Fruit fly (Drosophila melanogaster) whole organism: ENCODE measurements around the gene gfzf.

ENCODE experiments used
- CG8478 ChIP-seq: fragments of >200 bp; optimal IDR thresholded peaks from 2 replicates; lab custom pipeline; 2018; ENCODE audit warnings: inconsistent platforms
- Dll ChIP-seq: fragments of >200 bp; optimal IDR thresholded peaks from 2 replicates; lab custom pipeline; 2017
- EcR ChIP-seq, 2 experiments: fragments of >200 bp; optimal IDR thresholded peaks; 2 replicates each; lab custom pipeline; 2017; ENCODE audit warnings: missing biosample characterization in 2 of 2, missing genetic modification characterization in 2 of 2, missing genetic modification reagents in 2 of 2
- pan ChIP-seq: fragments of >200 bp; optimal IDR thresholded peaks from 2 replicates; lab custom pipeline; 2017
- psq ChIP-seq: fragments of >200 bp; optimal IDR thresholded peaks from 2 replicates; lab custom pipeline; 2017
- usp ChIP-seq: fragments of >200 bp; optimal IDR thresholded peaks from 2 replicates; lab custom pipeline; 2017; ENCODE audit warnings: missing biosample characterization, missing genetic modification characterization, mixed read lengths

dm6 chr3R:7187093-7187912 is 36.5 kb upstream of the gfzf start:
- TF ChIP-seq EcR (GFP tag; optimal IDR thresholded peaks at IDR 0.05; lab: Kevin White, UChicago), result no peak
- TF ChIP-seq CG8478, result no peak
- no peak for TF ChIP-seq pan
- no peak for TF ChIP-seq usp (GFP tag; lab: Kevin White, UChicago)
- TF ChIP-seq psq (lab: Kevin White, UChicago), result no peak
- no peak for TF ChIP-seq Dll
